Comparison of ENCODE assay signal across 2 fruit fly cellular contexts in the genomic region with DNA sequence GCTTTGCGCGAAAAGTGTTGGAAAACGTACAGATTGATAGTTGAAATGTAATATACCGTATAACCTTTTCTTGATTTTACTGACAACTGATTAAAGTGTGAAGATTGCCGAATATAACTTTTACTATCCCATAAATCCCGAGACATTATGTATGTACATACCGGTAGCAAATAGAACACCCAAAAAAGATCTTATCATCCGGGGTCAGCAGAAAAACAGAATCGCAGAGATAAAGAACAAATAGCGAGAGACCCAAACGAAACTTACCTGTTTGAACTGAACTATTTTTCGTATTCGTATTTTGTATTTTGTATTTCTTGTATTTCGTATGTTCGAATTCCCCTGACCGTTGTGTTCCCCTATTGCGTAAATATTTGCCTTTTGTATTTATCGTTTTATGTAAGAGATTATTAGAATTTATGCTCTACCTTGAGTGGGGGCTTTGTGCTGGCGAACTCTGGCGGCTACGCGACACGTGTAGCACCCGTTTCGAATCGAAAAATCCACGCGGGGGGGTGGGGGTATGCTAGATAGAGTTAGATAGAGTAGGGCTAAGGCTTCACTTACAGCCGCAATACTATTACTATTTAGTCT.
TF ChIP-seq lines count a peak whose summit lies in the region.

No protein-coding gene starts in this region.

- TF ChIP-seq CTCF in whole organism, embryonic (GFP tag; optimal IDR thresholded peaks at IDR 0.05; lab: Kevin White, UChicago) = no peak

TF ChIP-seq in whole organism, embryonic, 481 proteins besides CTCF, POLR2A, EP300 and RAD21 (continues in another document):
- no peak for TF ChIP-seq row (GFP tag; IDR thresholded peaks at IDR 0.05; lab: Robert Waterston, UW)
- TF ChIP-seq Meics (GFP tag; optimal IDR thresholded peaks at IDR 0.05; lab: Kevin White, UChicago) = peak; percentile 24
- TF ChIP-seq ttk (GFP tag; IDR thresholded peaks at IDR 0.05; lab: Robert Waterston, UW) = no peak
- no peak for TF ChIP-seq CG1832 (GFP tag; optimal IDR thresholded peaks at IDR 0.05; lab: Kevin White, UChicago)
- peak; percentile 39 for TF ChIP-seq schlank (tag; optimal IDR thresholded peaks at IDR 0.05; lab: Kevin White, UChicago)
- no peak for TF ChIP-seq bab2 (GFP tag; optimal IDR thresholded peaks at IDR 0.05; lab: Kevin White, UChicago)
- no peak for TF ChIP-seq D19B (GFP tag; optimal IDR thresholded peaks at IDR 0.05; lab: Kevin White, UChicago)
- no peak for TF ChIP-seq CG14860 (GFP tag; IDR thresholded peaks at IDR 0.05; lab: Robert Waterston, UW; ENCODE audit: partially characterized antibody)
- no peak for TF ChIP-seq vvl (GFP tag; IDR thresholded peaks at IDR 0.05; lab: Robert Waterston, UW)
- no peak for TF ChIP-seq CG9609 (GFP tag; optimal IDR thresholded peaks at IDR 0.05; lab: Kevin White, UChicago)
- no peak for TF ChIP-seq CoRest (tag; optimal IDR thresholded peaks at IDR 0.05; lab: Kevin White, UChicago)
- TF ChIP-seq lbe (GFP tag; optimal IDR thresholded peaks at IDR 0.05; lab: Kevin White, UChicago) = no peak
- TF ChIP-seq stwl (tag; optimal IDR thresholded peaks at IDR 0.05; lab: Kevin White, UChicago) = no peak
- TF ChIP-seq lilli (GFP tag; optimal IDR thresholded peaks at IDR 0.05; lab: Kevin White, UChicago) = no peak
- peak; percentile 37 for TF ChIP-seq sug (tag; optimal IDR thresholded peaks at IDR 0.05; lab: Kevin White, UChicago)
- TF ChIP-seq pros (GFP tag; optimal IDR thresholded peaks at IDR 0.05; lab: Kevin White, UChicago) = no peak
- TF ChIP-seq CG15011 (GFP tag; optimal IDR thresholded peaks at IDR 0.05; lab: Kevin White, UChicago) = no peak
- TF ChIP-seq CG7372 (GFP tag; IDR thresholded peaks at IDR 0.05; lab: Robert Waterston, UW) = no peak
- TF ChIP-seq CG9215 (GFP tag; IDR thresholded peaks at IDR 0.05; lab: Robert Waterston, UW) = no peak
- no peak for TF ChIP-seq nau (GFP tag; optimal IDR thresholded peaks at IDR 0.05; lab: Kevin White, UChicago)
- TF ChIP-seq grau (tag; optimal IDR thresholded peaks at IDR 0.05; lab: Kevin White, UChicago) = peak; percentile 4
- peak; percentile 59 for TF ChIP-seq sd (tag; optimal IDR thresholded peaks at IDR 0.05; lab: Kevin White, UChicago)
- TF ChIP-seq CrebB (tag; optimal IDR thresholded peaks at IDR 0.05; lab: Kevin White, UChicago) = no peak
- TF ChIP-seq ken (GFP tag; IDR thresholded peaks at IDR 0.05; lab: Robert Waterston, UW) = no peak
- no peak for TF ChIP-seq Max (GFP tag; optimal IDR thresholded peaks at IDR 0.05; lab: Kevin White, UChicago)
- TF ChIP-seq wor (GFP tag; IDR thresholded peaks at IDR 0.05; lab: Robert Waterston, UW) = no peak
- TF ChIP-seq HmgZ (tag; optimal IDR thresholded peaks at IDR 0.05; lab: Kevin White, UChicago) = no peak
- no peak for TF ChIP-seq CG18619 (GFP tag; optimal IDR thresholded peaks at IDR 0.05; lab: Kevin White, UChicago)
- TF ChIP-seq CG8089 (GFP tag; optimal IDR thresholded peaks at IDR 0.05; lab: Kevin White, UChicago) = no peak
- no peak for TF ChIP-seq Doc2 (GFP tag; IDR thresholded peaks at IDR 0.05; lab: Robert Waterston, UW)
- no peak for TF ChIP-seq Doc3 (GFP tag; IDR thresholded peaks at IDR 0.05; lab: Robert Waterston, UW; ENCODE audit: partially characterized antibody)
- no peak for TF ChIP-seq CG2129 (GFP tag; IDR thresholded peaks at IDR 0.05; lab: Robert Waterston, UW; ENCODE audit: partially characterized antibody)
- TF ChIP-seq Nf-YC (tag; optimal IDR thresholded peaks at IDR 0.05; lab: Kevin White, UChicago) = no peak
- no peak for TF ChIP-seq Dip2 (GFP tag; IDR thresholded peaks at IDR 0.05; lab: Robert Waterston, UW)
- no peak for TF ChIP-seq unpg (GFP tag; optimal IDR thresholded peaks at IDR 0.05; lab: Kevin White, UChicago)
- TF ChIP-seq tup (GFP tag; optimal IDR thresholded peaks at IDR 0.05; lab: Kevin White, UChicago) = no peak
- no peak for TF ChIP-seq YL-1 (GFP tag; optimal IDR thresholded peaks at IDR 0.05; lab: Kevin White, UChicago)
- TF ChIP-seq D19A (tag; optimal IDR thresholded peaks at IDR 0.05; lab: Kevin White, UChicago) = no peak
- TF ChIP-seq crol (GFP tag; IDR thresholded peaks at IDR 0.05; lab: Robert Waterston, UW) = peak; percentile 41
- no peak for TF ChIP-seq gro (GFP tag; optimal IDR thresholded peaks at IDR 0.05; lab: Kevin White, UChicago)
- no peak for TF ChIP-seq Ptx1 (GFP tag; IDR thresholded peaks at IDR 0.05; lab: Robert Waterston, UW)
- peak; percentile 46 for TF ChIP-seq Kr (GFP tag; optimal IDR thresholded peaks at IDR 0.05; lab: Kevin White, UChicago)
- no peak for TF ChIP-seq Usf (GFP tag; optimal IDR thresholded peaks at IDR 0.05; lab: Kevin White, UChicago)
- no peak for TF ChIP-seq CG14965 (GFP tag; optimal IDR thresholded peaks at IDR 0.05; lab: Kevin White, UChicago; ENCODE audit: borderline replicate concordance)

TF ChIP-seq in whole organism, prepupa, 60 proteins besides CTCF, POLR2A, EP300 and RAD21:
- TF ChIP-seq Hr38 (GFP tag; optimal IDR thresholded peaks at IDR 0.05; lab: Kevin White, UChicago) = no peak
- no peak for TF ChIP-seq vri (GFP tag; optimal IDR thresholded peaks at IDR 0.05; lab: Kevin White, UChicago)
- TF ChIP-seq CG8319 (GFP tag; optimal IDR thresholded peaks at IDR 0.05; lab: Kevin White, UChicago) = no peak
- no peak for TF ChIP-seq CG8119 (GFP tag; IDR thresholded peaks at IDR 0.05; lab: Robert Waterston, UW)
- TF ChIP-seq Blimp-1 (GFP tag; optimal IDR thresholded peaks at IDR 0.05; lab: Kevin White, UChicago) = no peak
- TF ChIP-seq fd85E (GFP tag; optimal IDR thresholded peaks at IDR 0.05; lab: Kevin White, UChicago) = no peak
- peak; percentile 35 for TF ChIP-seq fkh (GFP tag; optimal IDR thresholded peaks at IDR 0.05; lab: Kevin White, UChicago)
- TF ChIP-seq Hr4 (GFP tag; optimal IDR thresholded peaks at IDR 0.05; lab: Kevin White, UChicago) = no peak
TF ChIP-seq in whole organism, prepupa: peak in this region for 1.
